Fruit fly (Drosophila melanogaster): ENCODE data around the gene acj6.

- TF ChIP-seq h (optimal IDR thresholded peaks at IDR 0.05) = no peak
- no peak for TF ChIP-seq psq (optimal IDR thresholded peaks at IDR 0.05)
- TF ChIP-seq insv (optimal IDR thresholded peaks at IDR 0.05) = no peak
- no peak for TF ChIP-seq Sin3A (optimal IDR thresholded peaks at IDR 0.05)
- TF ChIP-seq ttk (optimal IDR thresholded peaks at IDR 0.05) = no peak
Observed at dm6 chrX:15387344-15387743, 8.5 kb upstream of the acj6 start.

Data from Kc167 (cell line).